Worm (Caenorhabditis elegans): ENCODE results near the gene snx-17.

The snx-17 gene

ce11 chrX:13144975-13145618 is 23.0 kb upstream of the snx-17 start (continued):
- TF ChIP-seq snpc-4 (tag; optimal IDR thresholded peaks at IDR 0.05) (no peak), nhr-6 (tag; optimal IDR thresholded peaks at IDR 0.05) (peak; percentile 31), Y105C5A.15 (GFP tag; IDR thresholded peaks at IDR 0.05) (no peak), daf-19 (GFP tag; conservative IDR thresholded peaks at IDR 0.05) (peak; percentile 63; the same call in 1 of the 2 replicates), hmg-1.1 (GFP tag; IDR thresholded peaks at IDR 0.05) (peak; percentile 96), daf-16 (GFP tag; optimal IDR thresholded peaks at IDR 0.05) (peak; percentile 67 to 72), daf-16 (tag; optimal IDR thresholded peaks at IDR 0.05) (peak; percentile 86), lsy-2 (tag; optimal IDR thresholded peaks at IDR 0.05) (peak; percentile 87 to 91), ZK546.5 (tag; optimal IDR thresholded peaks at IDR 0.05) (peak in 1 of 2 experiments; percentile 11), arid-1 (GFP tag; conservative IDR thresholded peaks at IDR 0.05) (peak; percentile 61), ceh-44 (GFP tag; IDR thresholded peaks at IDR 0.05) (no peak), vab-7 (GFP tag; IDR thresholded peaks at IDR 0.05) (no peak; the same call in none of the 2 replicates), nhr-11 (tag; optimal IDR thresholded peaks at IDR 0.05) (peak; percentile 88), hif-1 (tag; optimal IDR thresholded peaks at IDR 0.05) (peak; percentile 73 to 94), nhr-77 (tag; optimal IDR thresholded peaks at IDR 0.05) (peak; percentile 86), ceh-28 (tag; optimal IDR thresholded peaks at IDR 0.05) (peak; percentile 69), spr-3 (GFP tag; optimal IDR thresholded peaks at IDR 0.05) (peak; percentile 82), sdz-12 (GFP tag; optimal IDR thresholded peaks at IDR 0.05) (no peak), hlh-30 (tag; optimal IDR thresholded peaks at IDR 0.05; ENCODE audit: insufficient read depth) (peak; percentile 100), madf-9 (GFP tag; conservative IDR thresholded peaks at IDR 0.05) (peak; percentile 89), zag-1 (tag; optimal IDR thresholded peaks at IDR 0.05) (no peak), aha-1 (tag) (peak; percentile 100), nhr-10 (tag; optimal IDR thresholded peaks at IDR 0.05) (peak; percentile 91), skn-1 (tag; optimal IDR thresholded peaks at IDR 0.05) (no peak), egl-43 (GFP tag; IDR thresholded peaks at IDR 0.05) (peak; percentile 98), zip-2 (tag; optimal IDR thresholded peaks at IDR 0.05) (peak; percentile 74), php-3 (GFP tag; IDR thresholded peaks at IDR 0.05) (peak; percentile 85; the same call in 1 of the 2 replicates), mxl-3 (GFP tag; optimal IDR thresholded peaks at IDR 0.05) (peak; percentile 90), dmd-9 (GFP tag; IDR thresholded peaks at IDR 0.05) (peak; percentile 79), nhr-111 (GFP tag; optimal IDR thresholded peaks at IDR 0.05) (no peak), dve-1 (tag; optimal IDR thresholded peaks at IDR 0.05; ENCODE audit: insufficient read depth) (peak; percentile 93), lin-39 (tag; optimal IDR thresholded peaks at IDR 0.05) (peak; percentile 77), unc-39 (tag; optimal IDR thresholded peaks at IDR 0.05) (no peak), lin-38 (GFP tag; IDR thresholded peaks at IDR 0.05) (peak; percentile 58), pha-4 (GFP tag; IDR thresholded peaks at IDR 0.05) (peak; percentile 90), pha-4 (tag; optimal IDR thresholded peaks at IDR 0.05) (no peak), F44E2.7 (GFP tag; IDR thresholded peaks at IDR 0.05) (0 out of 2 replicates have a peak, but pooled peaks have one; percentile 22), set-16 (GFP tag; IDR thresholded peaks at IDR 0.05) (peak; percentile 99), D1046.2 (GFP tag; IDR thresholded peaks at IDR 0.05) (no peak), Y75B8A.6 (GFP tag; IDR thresholded peaks at IDR 0.05) (no peak), mep-1 (tag; optimal IDR thresholded peaks at IDR 0.05) (peak; percentile 98), nhr-76 (tag; optimal IDR thresholded peaks at IDR 0.05) (peak; percentile 27), nhr-48 (tag; optimal IDR thresholded peaks at IDR 0.05) (peak; percentile 94), lim-7 (GFP tag; IDR thresholded peaks at IDR 0.05) (peak; percentile 67), ceh-62 (tag; optimal IDR thresholded peaks at IDR 0.05) (no peak), F10B5.3 (tag; optimal IDR thresholded peaks at IDR 0.05) (peak; percentile 56), nhr-25 (tag; optimal IDR thresholded peaks at IDR 0.05; ENCODE audit: borderline replicate concordance, insufficient read depth) (peak; percentile 79), snpc-1.2 (GFP tag; IDR thresholded peaks at IDR 0.05) (no peak), ceh-20 (GFP tag; IDR thresholded peaks at IDR 0.05) (peak; percentile 93), lin-13 (GFP tag; optimal IDR thresholded peaks at IDR 0.05) (peak; percentile 81), daf-8 (GFP tag; IDR thresholded peaks at IDR 0.05) (no peak)
